Fruit fly (Drosophila melanogaster) whole organism, embryonic: Measurements from ENCODE around the gene Irk1.
A peak's percentile ranks its signal among the peaks of the same experiment; 100 is the strongest.

Experiments used
- Atf3 ChIP-seq: fragments of 200-800 bp; sonication (Bioruptor generic); optimal IDR thresholded peaks from 3 replicates; lab custom pipeline; 2016; ENCODE audit warnings: missing biosample characterization, missing genetic modification characterization
- CG11560 ChIP-seq: fragments of 200-800 bp; sonication (Bioruptor generic); IDR thresholded peaks from 3 replicates; pipeline ENCODE4 v1.3.6; 2022; ENCODE audit warnings: missing biosample characterization, missing genetic modification characterization
- CG12155 ChIP-seq: fragments of 200-800 bp; sonication (Bioruptor generic); optimal IDR thresholded peaks from 3 replicates; lab custom pipeline; 2016; ENCODE audit warnings: missing biosample characterization, missing genetic modification characterization
- CG15479 ChIP-seq: fragments of 200-800 bp; sonication (Bioruptor generic); optimal IDR thresholded peaks from 3 replicates; lab custom pipeline; 2019; ENCODE audit warnings: missing biosample characterization, mild to moderate bottlenecking, missing genetic modification characterization, moderate library complexity
- CG1602 ChIP-seq: fragments of 200-800 bp; sonication (Bioruptor generic); optimal IDR thresholded peaks from 3 replicates; lab custom pipeline; 2016; ENCODE audit warnings: missing biosample characterization, missing genetic modification characterization
- CG16863 ChIP-seq: fragments of 200-800 bp; sonication (Bioruptor generic); optimal IDR thresholded peaks from 3 replicates; lab custom pipeline; 2016; ENCODE audit warnings: missing biosample characterization, missing genetic modification characterization
- CG17802 ChIP-seq: fragments of 200-800 bp; sonication (Bioruptor generic); optimal IDR thresholded peaks from 2 replicates; lab custom pipeline; 2018; ENCODE audit warnings: missing biosample characterization, mild to moderate bottlenecking, missing genetic modification characterization, moderate library complexity
- CG17829 ChIP-seq: fragments of 200-800 bp; optimal IDR thresholded peaks from 2 replicates; lab custom pipeline; 2019; ENCODE audit warnings: missing biosample characterization, mild to moderate bottlenecking, missing genetic modification characterization, moderate library complexity
- CG18262 ChIP-seq: fragments of 200-800 bp; optimal IDR thresholded peaks from 3 replicates; lab custom pipeline; 2019; ENCODE audit warnings: missing biosample characterization, mild to moderate bottlenecking, missing genetic modification characterization, moderate library complexity
- CG2678 ChIP-seq: fragments of 200-800 bp; sonication (Bioruptor generic); optimal IDR thresholded peaks from 3 replicates; lab custom pipeline; 2019; ENCODE audit warnings: missing biosample characterization, mild to moderate bottlenecking, missing genetic modification characterization, moderate library complexity
- CG30020 ChIP-seq: fragments of 200-800 bp; optimal IDR thresholded peaks from 2 replicates; lab custom pipeline; 2019; ENCODE audit warnings: missing biosample characterization, mild to moderate bottlenecking, missing genetic modification characterization, moderate library complexity
- CG4282 ChIP-seq: fragments of 200-800 bp; sonication (Bioruptor generic); optimal IDR thresholded peaks from 2 replicates; lab custom pipeline; 2016; ENCODE audit warnings: missing biosample characterization, missing genetic modification characterization
- CG4328 ChIP-seq: fragments of 200-800 bp; sonication (Bioruptor generic); optimal IDR thresholded peaks from 3 replicates; lab custom pipeline; 2017; ENCODE audit warnings: missing biosample characterization, missing genetic modification reagents, missing genetic modification characterization
- CG6175 ChIP-seq: fragments of 200-800 bp; sonication (Bioruptor generic); IDR thresholded peaks from 3 replicates; pipeline ENCODE4 v1.3.6; 2022; ENCODE audit warnings: missing biosample characterization, missing genetic modification characterization
- CG7357 ChIP-seq: fragments of 200-800 bp; sonication (Bioruptor generic); IDR thresholded peaks from 3 replicates; pipeline ENCODE4 v1.3.6; 2022; ENCODE audit warnings: missing biosample characterization, missing genetic modification characterization
- CG8089 ChIP-seq: fragments of 200-800 bp; sonication (Bioruptor generic); optimal IDR thresholded peaks from 3 replicates; lab custom pipeline; 2016; ENCODE audit warnings: missing biosample characterization, missing genetic modification characterization
- CTCF ChIP-seq: fragments of 200-800 bp; sonication (Bioruptor generic); optimal IDR thresholded peaks from 2 replicates; lab custom pipeline; 2017; ENCODE audit warnings: missing biosample characterization, mild to moderate bottlenecking, missing genetic modification characterization, moderate library complexity
- Dip3 ChIP-seq: fragments of 200-800 bp; sonication (Bioruptor generic); optimal IDR thresholded peaks from 3 replicates; lab custom pipeline; 2016; ENCODE audit warnings: missing biosample characterization, missing genetic modification characterization
- Doc2 ChIP-seq: fragments of 200-800 bp; sonication (Bioruptor generic); IDR thresholded peaks from 2 replicates; pipeline ENCODE4 v1.3.6; 2022; ENCODE audit warnings: missing biosample characterization, missing genetic modification characterization
- Doc3 ChIP-seq: fragments of 200-800 bp; sonication (Bioruptor generic); IDR thresholded peaks from 3 replicates; pipeline ENCODE4 v1.3.6; 2022; ENCODE audit warnings: missing biosample characterization, missing genetic modification characterization; ENCODE audit not compliant: partially characterized antibody
- Ets65A ChIP-seq: fragments of 200-800 bp; sonication (Bioruptor generic); peaks from one replicate; lab custom pipeline; 2016; ENCODE audit warnings: missing biosample characterization, missing genetic modification characterization
- Fer3 ChIP-seq: fragments of 200-800 bp; sonication (Bioruptor generic); optimal IDR thresholded peaks from 2 replicates; lab custom pipeline; 2018; ENCODE audit warnings: missing biosample characterization, mild to moderate bottlenecking, missing genetic modification characterization, moderate library complexity
- Hey ChIP-seq: fragments of 200-800 bp; sonication (Bioruptor generic); optimal IDR thresholded peaks from 3 replicates; lab custom pipeline; 2018; ENCODE audit warnings: missing biosample characterization, mild to moderate bottlenecking, missing genetic modification characterization
- Hr3 ChIP-seq: fragments of 200-800 bp; sonication (Bioruptor generic); optimal IDR thresholded peaks from 3 replicates; lab custom pipeline; 2016; ENCODE audit warnings: missing biosample characterization, missing genetic modification characterization
- Hr51 ChIP-seq, 2 experiments: fragments of 200-800 bp; sonication (Bioruptor generic); optimal IDR thresholded peaks; 2 replicates in 1 of 2; 3 replicates in 1 of 2; lab custom pipeline; 2016 to 2018; ENCODE audit warnings: missing biosample characterization in 2 of 2, missing genetic modification characterization in 2 of 2, mild to moderate bottlenecking in 1 of 2, moderate library complexity in 1 of 2
- Hr78 ChIP-seq, 2 experiments: fragments of 200-800 bp in 1 of 2; fragments of >200 bp in 1 of 2; sonication (Bioruptor generic) in 1 of 2; optimal IDR thresholded peaks; 2 replicates each; lab custom pipeline; 2017 to 2019; ENCODE audit warnings: missing biosample characterization in 2 of 2, missing genetic modification characterization in 2 of 2, mild to moderate bottlenecking in 1 of 2, moderate library complexity in 1 of 2
- Hsf ChIP-seq: fragments of 200-800 bp; sonication (Bioruptor generic); optimal IDR thresholded peaks from 3 replicates; lab custom pipeline; 2016; ENCODE audit warnings: missing biosample characterization, missing genetic modification characterization
- Jarid2 ChIP-seq: fragments of 200-800 bp; sonication (Bioruptor generic); optimal IDR thresholded peaks from 3 replicates; lab custom pipeline; 2017; ENCODE audit warnings: mild to moderate bottlenecking, missing biosample characterization, missing genetic modification reagents, missing genetic modification characterization
- Lpt ChIP-seq: fragments of >200 bp; optimal IDR thresholded peaks from 2 replicates; lab custom pipeline; 2018; ENCODE audit warnings: missing biosample characterization, missing genetic modification characterization
- Nf-YA ChIP-seq: fragments of 200-800 bp; sonication (Bioruptor generic); IDR thresholded peaks from 2 replicates; pipeline ENCODE4 v1.3.6; 2022; ENCODE audit warnings: missing biosample characterization, missing genetic modification characterization
- Optix ChIP-seq: fragments of 200-800 bp; sonication (Bioruptor generic); IDR thresholded peaks from 3 replicates; pipeline ENCODE4 v1.3.6; 2022; ENCODE audit warnings: missing biosample characterization, missing genetic modification characterization
- Sin3A ChIP-seq: fragments of >200 bp; optimal IDR thresholded peaks from 2 replicates; lab custom pipeline; 2018
- Ssrp ChIP-seq: fragments of 200-800 bp; sonication (Bioruptor generic); optimal IDR thresholded peaks from 2 replicates; lab custom pipeline; 2018; ENCODE audit warnings: missing biosample characterization, mild to moderate bottlenecking, missing genetic modification characterization, moderate library complexity
- Xrp1 ChIP-seq: fragments of 200-800 bp; sonication (Bioruptor generic); IDR thresholded peaks from 2 replicates; pipeline ENCODE4 v1.3.6; 2022; ENCODE audit warnings: missing biosample characterization, missing genetic modification characterization
- abd-A ChIP-seq: fragments of 200-800 bp; sonication (Bioruptor generic); optimal IDR thresholded peaks from 3 replicates; lab custom pipeline; 2019; ENCODE audit warnings: missing biosample characterization, mild to moderate bottlenecking, missing genetic modification characterization, moderate library complexity
- amos ChIP-seq: fragments of 200-800 bp; sonication (Bioruptor generic); IDR thresholded peaks from 2 replicates; pipeline ENCODE4 v1.3.6; 2022; ENCODE audit warnings: missing biosample characterization, missing genetic modification characterization; ENCODE audit not compliant: partially characterized antibody
- bcd ChIP-seq: fragments of 200-800 bp; sonication (Bioruptor generic); optimal IDR thresholded peaks from 2 replicates; lab custom pipeline; 2017; ENCODE audit warnings: missing biosample characterization, mild to moderate bottlenecking, missing genetic modification characterization
- caup ChIP-seq: fragments of 200-800 bp; sonication (Bioruptor generic); optimal IDR thresholded peaks from 3 replicates; lab custom pipeline; 2017; ENCODE audit warnings: missing biosample characterization, mild to moderate bottlenecking, missing genetic modification characterization, moderate library complexity; ENCODE audit not compliant: severe bottlenecking
- cg ChIP-seq: fragments of 200-800 bp; sonication (Bioruptor generic); optimal IDR thresholded peaks from 3 replicates; lab custom pipeline; 2019; ENCODE audit warnings: missing biosample characterization, mild to moderate bottlenecking, missing genetic modification characterization, moderate library complexity
- fd102C ChIP-seq: fragments of 200-800 bp; sonication (Bioruptor generic); optimal IDR thresholded peaks from 2 replicates; lab custom pipeline; 2018; ENCODE audit warnings: missing biosample characterization, mild to moderate bottlenecking, missing genetic modification characterization, moderate library complexity
- gem ChIP-seq: fragments of 200-800 bp; sonication (Bioruptor generic); optimal IDR thresholded peaks from 2 replicates; lab custom pipeline; 2019; ENCODE audit warnings: missing biosample characterization, mild to moderate bottlenecking, missing genetic modification characterization, moderate library complexity
- gt ChIP-seq: fragments of 200-800 bp; sonication (Bioruptor generic); IDR thresholded peaks from 2 replicates; pipeline ENCODE4 v1.3.6; 2022; ENCODE audit warnings: missing biosample characterization, missing genetic modification characterization
- insv ChIP-seq, 2 experiments: fragments of 200-800 bp; sonication (Bioruptor generic); optimal IDR thresholded peaks; 3 replicates each; lab custom pipeline; 2016 to 2018; ENCODE audit warnings: missing biosample characterization in 2 of 2, missing genetic modification characterization in 2 of 2
- lbe ChIP-seq: fragments of 200-800 bp; sonication (Bioruptor generic); optimal IDR thresholded peaks from 2 replicates; lab custom pipeline; 2016; ENCODE audit warnings: missing biosample characterization, mild to moderate bottlenecking, missing genetic modification characterization
- lmd ChIP-seq: fragments of 200-800 bp; sonication (Bioruptor generic); IDR thresholded peaks from 2 replicates; pipeline ENCODE4 v1.3.6; 2022; ENCODE audit warnings: missing biosample characterization, missing genetic modification characterization
- pfk ChIP-seq: fragments of 200-800 bp; sonication (Bioruptor generic); optimal IDR thresholded peaks from 2 replicates; lab custom pipeline; 2018; ENCODE audit warnings: missing biosample characterization, mild to moderate bottlenecking, missing genetic modification characterization, moderate library complexity
- pita ChIP-seq: fragments of 200-800 bp; sonication (Bioruptor generic); optimal IDR thresholded peaks from 2 replicates; lab custom pipeline; 2017; ENCODE audit warnings: missing biosample characterization, mild to moderate bottlenecking, missing genetic modification characterization
- sima ChIP-seq: fragments of 200-800 bp; sonication (Bioruptor generic); optimal IDR thresholded peaks from 2 replicates; lab custom pipeline; 2016; ENCODE audit warnings: missing biosample characterization, missing genetic modification characterization
- sob ChIP-seq: fragments of 200-800 bp; sonication (Bioruptor generic); IDR thresholded peaks from 2 replicates; pipeline ENCODE4 v1.3.6; 2022; ENCODE audit warnings: missing biosample characterization, missing genetic modification characterization
- trh ChIP-seq: fragments of 200-800 bp; sonication (Bioruptor generic); optimal IDR thresholded peaks from 2 replicates; lab custom pipeline; 2016; ENCODE audit warnings: missing biosample characterization, missing genetic modification characterization
- zen ChIP-seq: fragments of 200-800 bp; sonication (Bioruptor generic); optimal IDR thresholded peaks from 3 replicates; lab custom pipeline; 2018; ENCODE audit warnings: missing biosample characterization, mild to moderate bottlenecking, missing genetic modification characterization, moderate library complexity

Irk1 gene

dm6 chr3R:23176445-23177087 lies 8.4 kb downstream of the Irk1 start (continued):
- TF ChIP-seq CG15479 (GFP tag; lab: Kevin White, UChicago) (no peak), Xrp1 (GFP tag; lab: Robert Waterston, UW) (peak; percentile 50; the same call in 1 of the 2 replicates), Hr3 (no peak), cg (GFP tag; lab: Kevin White, UChicago) (no peak), CG4282 (GFP tag; lab: Kevin White, UChicago) (no peak), Dip3 (GFP tag; lab: Kevin White, UChicago) (peak; percentile 42), Hr51 (GFP tag; optimal IDR thresholded peaks at IDR 0.05; lab: Kevin White, UChicago) (no peak), caup (GFP tag; lab: Kevin White, UChicago) (peak; percentile 87), Atf3 (GFP tag; lab: Kevin White, UChicago) (no peak), Lpt (no peak), sima (GFP tag; lab: Kevin White, UChicago) (no peak), Optix (GFP tag; lab: Robert Waterston, UW) (no peak), Fer3 (tag; lab: Kevin White, UChicago) (peak; percentile 44), CG2678 (tag; lab: Kevin White, UChicago) (peak; percentile 59), Hsf (GFP tag; lab: Kevin White, UChicago) (no peak), Ssrp (tag; lab: Kevin White, UChicago) (no peak), amos (GFP tag; lab: Robert Waterston, UW) (no peak), Nf-YA (peak; percentile 39; the same call in 1 of the 2 replicates), trh (GFP tag; lab: Kevin White, UChicago) (no peak), Doc2 (GFP tag; lab: Robert Waterston, UW) (no peak), CG11560 (tag; lab: Robert Waterston, UW) (no peak), Sin3A (lab: Kevin White, UChicago) (no peak), zen (tag; lab: Kevin White, UChicago) (no peak), pfk (GFP tag; lab: Kevin White, UChicago) (peak; percentile 24), CG7357 (GFP tag; lab: Robert Waterston, UW) (no peak), CG8089 (GFP tag; lab: Kevin White, UChicago) (no peak), Hr78 (GFP tag; optimal IDR thresholded peaks at IDR 0.05; lab: Kevin White, UChicago) (no peak), pita (GFP tag; lab: Kevin White, UChicago) (no peak), sob (peak; percentile 52; the same call in 1 of the 2 replicates), CG16863 (peak; percentile 1), gt (GFP tag; lab: Robert Waterston, UW) (no peak), CG4328 (GFP tag; lab: Kevin White, UChicago) (peak; percentile 57), CG1602 (no peak), lbe (peak; percentile 37), CG6175 (GFP tag; lab: Robert Waterston, UW) (peak; percentile 46; the same call in 1 of the 3 replicates), bcd (GFP tag; lab: Kevin White, UChicago) (peak; percentile 18), lmd (GFP tag; lab: Robert Waterston, UW) (no peak), abd-A (no peak), gem (tag; lab: Kevin White, UChicago) (peak; percentile 13), Ets65A (peak; percentile 38), Jarid2 (GFP tag; lab: Kevin White, UChicago) (peak; percentile 20), Hey (tag; lab: Kevin White, UChicago) (peak; percentile 59), CG30020 (tag; lab: Kevin White, UChicago) (no peak), insv (GFP tag; optimal IDR thresholded peaks at IDR 0.05; lab: Kevin White, UChicago) (no peak), CTCF (GFP tag; lab: Kevin White, UChicago) (peak; percentile 13), CG12155 (GFP tag; lab: Kevin White, UChicago) (no peak), Doc3 (GFP tag; lab: Robert Waterston, UW) (no peak), fd102C (GFP tag; lab: Kevin White, UChicago) (no peak), CG17802 (no peak), CG18262 (peak; percentile 2), CG17829 (tag; lab: Kevin White, UChicago) (no peak)
